Fruit fly (Drosophila melanogaster) whole organism, embryonic: Measurements from ENCODE around the gene CG16779.

Experiments
- Atf3 ChIP-seq: fragments of 200-800 bp; sonication (Bioruptor generic); optimal IDR thresholded peaks from 3 replicates; lab custom pipeline; 2016; ENCODE audit warnings: missing biosample characterization, missing genetic modification characterization
- Awh ChIP-seq: fragments of 200-800 bp; sonication (Bioruptor generic); IDR thresholded peaks from 2 replicates; pipeline ENCODE4, ENCODE4 v1.3.6; 2022; ENCODE audit warnings: missing biosample characterization, missing genetic modification characterization
- BtbVII ChIP-seq: fragments of 200-800 bp; sonication (Bioruptor generic); optimal IDR thresholded peaks from 3 replicates; lab custom pipeline; 2017; ENCODE audit warnings: missing biosample characterization, mild to moderate bottlenecking, missing genetic modification characterization
- CG10321 ChIP-seq: fragments of 200-800 bp; sonication (Bioruptor generic); IDR thresholded peaks from 2 replicates; pipeline ENCODE4 v1.3.6; 2022; ENCODE audit warnings: missing biosample characterization, missing genetic modification characterization
- CG12236 ChIP-seq: fragments of 200-800 bp; sonication (Bioruptor generic); optimal IDR thresholded peaks from 2 replicates; lab custom pipeline; 2016; ENCODE audit warnings: missing biosample characterization, missing genetic modification characterization
- CG12942 ChIP-seq: fragments of 200-800 bp; sonication (Bioruptor generic); optimal IDR thresholded peaks from 3 replicates; lab custom pipeline; 2016; ENCODE audit warnings: missing biosample characterization, missing genetic modification characterization
- CG13123 ChIP-seq: fragments of 200-800 bp; sonication (Bioruptor generic); optimal IDR thresholded peaks from 2 replicates; lab custom pipeline; 2016; ENCODE audit warnings: missing biosample characterization, missing genetic modification characterization
- CG13424 ChIP-seq: fragments of 200-800 bp; sonication (Bioruptor generic); optimal IDR thresholded peaks from 2 replicates; lab custom pipeline; 2019; ENCODE audit warnings: missing biosample characterization, mild to moderate bottlenecking, missing genetic modification characterization, moderate library complexity
- CG16815 ChIP-seq: fragments of 200-800 bp; sonication (Bioruptor generic); optimal IDR thresholded peaks from 3 replicates; lab custom pipeline; 2017; ENCODE audit warnings: missing biosample characterization, mild to moderate bottlenecking, missing genetic modification characterization
- CG1792 ChIP-seq: fragments of 200-800 bp; sonication (Bioruptor generic); optimal IDR thresholded peaks from 2 replicates; lab custom pipeline; 2016; ENCODE audit warnings: missing biosample characterization, missing genetic modification characterization
- CG18599 ChIP-seq: fragments of 200-800 bp; sonication (Bioruptor generic); optimal IDR thresholded peaks from 3 replicates; lab custom pipeline; 2017; ENCODE audit warnings: missing biosample characterization, missing genetic modification characterization, mild to moderate bottlenecking, moderate library complexity, missing genetic modification reagents
- CG2712 ChIP-seq: fragments of 200-800 bp; optimal IDR thresholded peaks from 3 replicates; lab custom pipeline; 2019; ENCODE audit warnings: missing biosample characterization, mild to moderate bottlenecking, missing genetic modification characterization, moderate library complexity
- CG6689 ChIP-seq: fragments of 200-800 bp; sonication (Bioruptor generic); IDR thresholded peaks from 2 replicates; pipeline ENCODE4 v1.3.6; 2022; ENCODE audit warnings: missing biosample characterization, missing genetic modification characterization
- CG6765 ChIP-seq: fragments of 200-800 bp; sonication (Bioruptor generic); optimal IDR thresholded peaks from 3 replicates; lab custom pipeline; 2017; ENCODE audit warnings: missing biosample characterization, mild to moderate bottlenecking, missing genetic modification characterization
- CG7271 ChIP-seq: fragments of 200-800 bp; sonication (Bioruptor generic); optimal IDR thresholded peaks from 2 replicates; lab custom pipeline; 2018; ENCODE audit warnings: missing biosample characterization, mild to moderate bottlenecking, missing genetic modification characterization, moderate library complexity
- CG7786 ChIP-seq: fragments of 200-800 bp; sonication (Bioruptor generic); optimal IDR thresholded peaks from 2 replicates; lab custom pipeline; 2016; ENCODE audit warnings: missing biosample characterization, missing genetic modification characterization
- CG7839 ChIP-seq: fragments of 200-800 bp; sonication (Bioruptor generic); optimal IDR thresholded peaks from 3 replicates; lab custom pipeline; 2018; ENCODE audit warnings: missing biosample characterization, mild to moderate bottlenecking, missing genetic modification characterization, moderate library complexity
- CG8388 ChIP-seq: fragments of 200-800 bp; sonication (Bioruptor generic); optimal IDR thresholded peaks from 2 replicates; lab custom pipeline; 2019; ENCODE audit warnings: missing biosample characterization, mild to moderate bottlenecking, missing genetic modification characterization, moderate library complexity
- CG8944 ChIP-seq: fragments of 200-800 bp; sonication (Bioruptor generic); optimal IDR thresholded peaks from 3 replicates; lab custom pipeline; 2016; ENCODE audit warnings: missing biosample characterization, missing genetic modification characterization
- HLH3B ChIP-seq: fragments of 200-800 bp; sonication (Bioruptor generic); IDR thresholded peaks from 2 replicates; pipeline ENCODE4 v1.3.6; 2022; ENCODE audit warnings: missing biosample characterization, missing genetic modification characterization
- HmgZ ChIP-seq: fragments of 200-800 bp; sonication (Bioruptor generic); optimal IDR thresholded peaks from 2 replicates; lab custom pipeline; 2018; ENCODE audit warnings: missing biosample characterization, mild to moderate bottlenecking, missing genetic modification characterization
- Hr39 ChIP-seq: fragments of >200 bp; optimal IDR thresholded peaks from 2 replicates; lab custom pipeline; 2017
- Hsf ChIP-seq: fragments of 200-800 bp; sonication (Bioruptor generic); optimal IDR thresholded peaks from 3 replicates; lab custom pipeline; 2016; ENCODE audit warnings: missing biosample characterization, missing genetic modification characterization
- Max ChIP-seq: fragments of 200-800 bp; sonication (Bioruptor generic); optimal IDR thresholded peaks from 2 replicates; lab custom pipeline; 2016; ENCODE audit warnings: missing biosample characterization, mild to moderate bottlenecking, missing genetic modification characterization
- Meics ChIP-seq: fragments of 200-800 bp; sonication (Bioruptor generic); optimal IDR thresholded peaks from 2 replicates; lab custom pipeline; 2017; ENCODE audit warnings: missing biosample characterization, mild to moderate bottlenecking, missing genetic modification characterization
- Myb ChIP-seq: fragments of 200-800 bp; sonication (Bioruptor generic); optimal IDR thresholded peaks from 2 replicates; lab custom pipeline; 2016; ENCODE audit warnings: missing biosample characterization, missing genetic modification characterization
- Oaz ChIP-seq: fragments of 200-800 bp; sonication (Bioruptor generic); IDR thresholded peaks from 2 replicates; pipeline ENCODE4 v1.3.6; 2022; ENCODE audit warnings: missing biosample characterization, missing genetic modification characterization
- Oli ChIP-seq: fragments of 200-800 bp; sonication (Bioruptor generic); optimal IDR thresholded peaks from 2 replicates; lab custom pipeline; 2018; ENCODE audit warnings: missing biosample characterization, mild to moderate bottlenecking, missing genetic modification characterization, moderate library complexity
- Ssrp ChIP-seq: fragments of 200-800 bp; sonication (Bioruptor generic); optimal IDR thresholded peaks from 2 replicates; lab custom pipeline; 2018; ENCODE audit warnings: missing biosample characterization, mild to moderate bottlenecking, missing genetic modification characterization, moderate library complexity
- Trl ChIP-seq, 3 experiments: fragments of >200 bp in 2 of 3; fragments of 200-800 bp in 1 of 3; sonication (Bioruptor generic) in 1 of 3; optimal IDR thresholded peaks; 2 replicates in 1 of 3; 3 replicates in 2 of 3; lab custom pipeline; 2016 to 2017; ENCODE audit warnings: missing biosample characterization in 1 of 3, missing genetic modification characterization in 1 of 3
- ap ChIP-seq: fragments of 200-800 bp; sonication (Bioruptor generic); IDR thresholded peaks from 2 replicates; pipeline ENCODE4 v1.3.6; 2022; ENCODE audit warnings: missing biosample characterization, missing genetic modification characterization
- bowl ChIP-seq: fragments of 200-800 bp; sonication (Bioruptor generic); IDR thresholded peaks from 2 replicates; pipeline ENCODE4 v1.3.6; 2022; ENCODE audit warnings: missing biosample characterization, missing genetic modification characterization
- ci ChIP-seq: fragments of 200-800 bp; sonication (Bioruptor generic); IDR thresholded peaks from 3 replicates; pipeline ENCODE4 v1.3.6; 2022; ENCODE audit warnings: missing biosample characterization, missing genetic modification characterization
- cwo ChIP-seq: fragments of 200-800 bp; sonication (Bioruptor generic); optimal IDR thresholded peaks from 3 replicates; lab custom pipeline; 2017; ENCODE audit warnings: missing biosample characterization, missing genetic modification characterization, mild to moderate bottlenecking, moderate library complexity, missing genetic modification reagents
- disco-r ChIP-seq: fragments of 200-800 bp; sonication (Bioruptor generic); optimal IDR thresholded peaks from 2 replicates; lab custom pipeline; 2016; ENCODE audit warnings: missing biosample characterization, missing genetic modification characterization
- en ChIP-seq: fragments of 200-800 bp; sonication (Bioruptor generic); optimal IDR thresholded peaks from 2 replicates; lab custom pipeline; 2016; ENCODE audit warnings: missing biosample characterization, missing genetic modification characterization
- esg ChIP-seq: fragments of 200-800 bp; sonication (Bioruptor generic); conservative IDR thresholded peaks from 2 replicates; pipeline ENCODE4 v1.3.6; 2022; ENCODE audit warnings: missing biosample characterization, missing genetic modification characterization
- fd96Cb ChIP-seq: fragments of 200-800 bp; sonication (Bioruptor generic); optimal IDR thresholded peaks from 2 replicates; lab custom pipeline; 2018; ENCODE audit warnings: missing biosample characterization, mild to moderate bottlenecking, missing genetic modification characterization, moderate library complexity
- insv ChIP-seq, 2 experiments: fragments of 200-800 bp; sonication (Bioruptor generic); optimal IDR thresholded peaks; 3 replicates each; lab custom pipeline; 2016 to 2018; ENCODE audit warnings: missing biosample characterization in 2 of 2, missing genetic modification characterization in 2 of 2
- jumu ChIP-seq: fragments of 200-800 bp; sonication (Bioruptor generic); optimal IDR thresholded peaks from 3 replicates; lab custom pipeline; 2016; ENCODE audit warnings: missing biosample characterization, missing genetic modification characterization
- lab ChIP-seq: fragments of 200-800 bp; sonication (Bioruptor generic); optimal IDR thresholded peaks from 3 replicates; lab custom pipeline; 2017; ENCODE audit warnings: missing biosample characterization, missing genetic modification characterization, mild to moderate bottlenecking, moderate library complexity, missing genetic modification reagents
- lilli ChIP-seq: fragments of 200-800 bp; sonication (Bioruptor generic); optimal IDR thresholded peaks from 3 replicates; lab custom pipeline; 2016; ENCODE audit warnings: missing biosample characterization, missing genetic modification characterization
- mirr ChIP-seq: fragments of 200-800 bp; sonication (Bioruptor generic); optimal IDR thresholded peaks from 3 replicates; lab custom pipeline; 2018; ENCODE audit warnings: missing biosample characterization, mild to moderate bottlenecking, missing genetic modification characterization
- oc ChIP-seq: fragments of 200-800 bp; sonication (Bioruptor generic); optimal IDR thresholded peaks from 2 replicates; lab custom pipeline; 2018; ENCODE audit warnings: missing biosample characterization, mild to moderate bottlenecking, missing genetic modification characterization, moderate library complexity
- otp ChIP-seq: fragments of 200-800 bp; sonication (Bioruptor generic); IDR thresholded peaks from 3 replicates; pipeline ENCODE4, ENCODE4 v1.3.6; 2022; ENCODE audit warnings: missing biosample characterization, missing genetic modification characterization
- pho ChIP-seq: fragments of 200-800 bp; sonication (Bioruptor generic); optimal IDR thresholded peaks from 2 replicates; lab custom pipeline; 2016; ENCODE audit warnings: missing biosample characterization, missing genetic modification characterization
- psq ChIP-seq: fragments of 200-800 bp; sonication (Bioruptor generic); optimal IDR thresholded peaks from 2 replicates; lab custom pipeline; 2017; ENCODE audit warnings: missing biosample characterization, missing genetic modification characterization
- pum ChIP-seq: fragments of 200-800 bp; sonication (Bioruptor generic); optimal IDR thresholded peaks from 2 replicates; lab custom pipeline; 2016; ENCODE audit warnings: missing biosample characterization, missing genetic modification characterization
- sens ChIP-seq: fragments of 200-800 bp; sonication (Bioruptor generic); peaks from one replicate; lab custom pipeline; 2016; ENCODE audit warnings: missing biosample characterization, missing genetic modification characterization
- tna ChIP-seq: fragments of 200-800 bp; sonication (Bioruptor generic); IDR thresholded peaks from 2 replicates; pipeline ENCODE4 v1.3.6; 2022; ENCODE audit warnings: missing biosample characterization, missing genetic modification characterization; ENCODE audit not compliant: partially characterized antibody
- usp ChIP-seq: fragments of >200 bp; optimal IDR thresholded peaks from 2 replicates; lab custom pipeline; 2017; ENCODE audit warnings: missing biosample characterization, missing genetic modification characterization
- wek ChIP-seq: fragments of 200-800 bp; sonication (Bioruptor generic); optimal IDR thresholded peaks from 3 replicates; lab custom pipeline; 2018; ENCODE audit warnings: missing biosample characterization, mild to moderate bottlenecking, missing genetic modification characterization, moderate library complexity

Gene CG16779

DNA sequence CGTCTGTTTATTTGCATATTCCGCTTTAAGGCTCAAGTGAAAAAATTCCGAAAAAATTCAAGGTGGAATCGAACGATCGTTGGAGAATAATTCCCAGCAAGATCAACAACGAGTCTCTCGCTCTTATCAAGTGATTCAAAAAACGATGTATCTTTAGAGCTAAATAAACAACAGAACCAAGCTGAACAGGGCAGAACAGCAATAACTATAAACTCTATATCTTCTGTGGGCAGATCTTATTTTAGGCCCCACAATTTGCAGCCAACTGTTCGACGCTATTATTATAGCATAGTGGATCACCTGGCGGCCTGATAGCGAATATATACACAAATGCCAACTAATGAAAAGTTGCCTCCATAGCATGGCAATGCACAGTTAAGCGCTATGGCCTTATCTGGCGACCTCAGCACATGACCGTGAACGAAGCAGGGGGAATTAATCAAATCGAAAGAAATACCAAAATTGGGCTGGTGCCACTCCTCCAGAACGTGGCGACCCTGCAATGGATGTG, 36.0 kb upstream of the CG16779 start (continued):
- no peak for TF ChIP-seq CG2712 (tag; lab: Kevin White, UChicago)
- TF ChIP-seq pum (GFP tag; lab: Kevin White, UChicago): no peak
- TF ChIP-seq Meics (GFP tag; lab: Kevin White, UChicago): no peak
- peak; percentile 73 for TF ChIP-seq cwo
- no peak for TF ChIP-seq CG10321 (GFP tag; lab: Robert Waterston, UW)
- TF ChIP-seq Hsf (GFP tag; lab: Kevin White, UChicago): no peak
- TF ChIP-seq Hr39 (lab: Kevin White, UChicago): no peak
- no peak for TF ChIP-seq CG16815 (GFP tag; lab: Kevin White, UChicago)
- no peak for TF ChIP-seq HLH3B (GFP tag; lab: Robert Waterston, UW)
- no peak for TF ChIP-seq jumu (GFP tag; lab: Kevin White, UChicago)
- no peak for TF ChIP-seq CG8388
- TF ChIP-seq CG12942 (GFP tag; lab: Kevin White, UChicago): no peak
- TF ChIP-seq esg (GFP tag; lab: Robert Waterston, UW): no peak
- no peak for TF ChIP-seq CG7839 (tag; lab: Kevin White, UChicago)
- TF ChIP-seq Trl (optimal IDR thresholded peaks at IDR 0.05; lab: Kevin White, UChicago): no peak
- TF ChIP-seq Trl (GFP tag; optimal IDR thresholded peaks at IDR 0.05; lab: Kevin White, UChicago): no peak
- no peak for TF ChIP-seq otp (GFP tag; lab: Robert Waterston, UW)
- TF ChIP-seq insv (GFP tag; optimal IDR thresholded peaks at IDR 0.05; lab: Kevin White, UChicago): no peak
- TF ChIP-seq oc (tag; lab: Kevin White, UChicago): no peak
- TF ChIP-seq CG1792 (GFP tag; lab: Kevin White, UChicago): peak; percentile 20
- TF ChIP-seq CG7271 (tag; lab: Kevin White, UChicago): no peak
- TF ChIP-seq lilli (GFP tag; lab: Kevin White, UChicago): no peak
- no peak for TF ChIP-seq psq (GFP tag; lab: Kevin White, UChicago)
- peak; percentile 80 for TF ChIP-seq mirr (GFP tag; lab: Kevin White, UChicago)
- TF ChIP-seq disco-r (GFP tag; lab: Kevin White, UChicago): no peak
- TF ChIP-seq sens: peak; percentile 15
- no peak for TF ChIP-seq Atf3 (GFP tag; lab: Kevin White, UChicago)
- TF ChIP-seq CG13424: no peak
- TF ChIP-seq en: no peak
- TF ChIP-seq Myb (GFP tag; lab: Kevin White, UChicago): no peak
- TF ChIP-seq Oaz (GFP tag; lab: Robert Waterston, UW): no peak
- TF ChIP-seq CG18599 (GFP tag; lab: Kevin White, UChicago): peak; percentile 57
- TF ChIP-seq pho (GFP tag; lab: Kevin White, UChicago): peak; percentile 15
- TF ChIP-seq bowl (GFP tag; lab: Robert Waterston, UW): no peak
- TF ChIP-seq Ssrp: no peak
- TF ChIP-seq Max: no peak
- TF ChIP-seq Awh: no peak
- no peak for TF ChIP-seq CG8944 (GFP tag; lab: Kevin White, UChicago)
- peak; percentile 18 for TF ChIP-seq BtbVII (GFP tag; lab: Kevin White, UChicago)
- TF ChIP-seq CG7786 (GFP tag; lab: Kevin White, UChicago): no peak
- TF ChIP-seq ci (GFP tag; lab: Robert Waterston, UW): no peak
- 0 out of 2 replicates have a peak, but pooled peaks have one; percentile 15 for TF ChIP-seq tna
- no peak for TF ChIP-seq usp
- TF ChIP-seq ap (GFP tag; lab: Robert Waterston, UW): no peak
- TF ChIP-seq HmgZ (tag; lab: Kevin White, UChicago): no peak
- TF ChIP-seq CG12236: no peak
- no peak for TF ChIP-seq fd96Cb
- no peak for TF ChIP-seq CG6765 (GFP tag; lab: Kevin White, UChicago)
- TF ChIP-seq wek (GFP tag; lab: Kevin White, UChicago): no peak
- no peak for TF ChIP-seq CG6689 (GFP tag; lab: Robert Waterston, UW)
- TF ChIP-seq CG13123 (GFP tag; lab: Kevin White, UChicago): no peak
- no peak for TF ChIP-seq Oli (tag; lab: Kevin White, UChicago)
- peak; percentile 45 for TF ChIP-seq lab
